Fruit fly (Drosophila melanogaster): ENCODE results near the gene CG6470.

The CG6470 gene

dm6 chrX:18550726-18551125 is 36.1 kb upstream of the CG6470 start:
- no peak for TF ChIP-seq gl (tag; optimal IDR thresholded peaks at IDR 0.05)
- peak; percentile 85 for TF ChIP-seq CG13204 (GFP tag; optimal IDR thresholded peaks at IDR 0.05)
- no peak for TF ChIP-seq CG34367 (tag; optimal IDR thresholded peaks at IDR 0.05)
- TF ChIP-seq rn (GFP tag; IDR thresholded peaks at IDR 0.05), result no peak

- TF ChIP-seq EcR (GFP tag; optimal IDR thresholded peaks at IDR 0.05) (no peak), CG32121 (GFP tag; IDR thresholded peaks at IDR 0.05) (no peak), CG12605 (GFP tag; IDR thresholded peaks at IDR 0.05) (no peak), CG9948 (tag; optimal IDR thresholded peaks at IDR 0.05) (no peak), CG4496 (GFP tag; IDR thresholded peaks at IDR 0.05) (no peak), CG10348 (GFP tag; IDR thresholded peaks at IDR 0.05) (no peak), Pif1B (GFP tag; optimal IDR thresholded peaks at IDR 0.05) (no peak), Snoo (tag; optimal IDR thresholded peaks at IDR 0.05) (no peak), Pif1A (GFP tag; optimal IDR thresholded peaks at IDR 0.05) (no peak), Ets98B (GFP tag; IDR thresholded peaks at IDR 0.05) (no peak), gl (tag; optimal IDR thresholded peaks at IDR 0.05) (no peak), CG8159 (tag; optimal IDR thresholded peaks at IDR 0.05) (no peak), D1 (tag; optimal IDR thresholded peaks at IDR 0.05) (no peak), CG15710 (tag; optimal IDR thresholded peaks at IDR 0.05) (no peak), fd96Ca (GFP tag; IDR thresholded peaks at IDR 0.05) (no peak), CG13204 (GFP tag; optimal IDR thresholded peaks at IDR 0.05) (no peak)
Measured at dm6 chrX:18547707-18548106, 33.0 kb upstream of the CG6470 start.

DNA sequence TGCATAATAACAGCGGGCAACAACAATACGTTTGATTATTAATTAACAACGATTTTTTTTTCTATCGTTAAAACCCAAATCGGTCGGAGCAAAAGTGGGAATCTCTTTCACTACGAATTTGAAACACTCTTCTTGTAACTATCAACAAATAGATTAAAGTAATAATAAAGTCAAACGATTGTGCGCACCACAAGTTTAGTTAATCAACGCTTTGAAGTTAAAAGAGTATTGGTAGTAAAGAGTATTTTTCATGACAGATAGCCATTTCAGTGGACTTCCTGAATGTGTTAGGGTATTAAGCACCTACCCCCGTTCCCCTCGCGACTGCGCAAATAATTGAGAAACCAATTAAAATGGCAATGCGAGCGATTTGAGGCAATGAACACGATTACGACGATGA is 32.1 kb upstream of the CG6470 start:
- peak; percentile 37 for TF ChIP-seq CG17806 (tag; optimal IDR thresholded peaks at IDR 0.05)
- peak; percentile 41 for TF ChIP-seq CG34367 (tag; optimal IDR thresholded peaks at IDR 0.05)
- TF ChIP-seq Pif1B (GFP tag; optimal IDR thresholded peaks at IDR 0.05), result peak; percentile 29
- peak; percentile 94 for TF ChIP-seq fd96Ca (GFP tag; IDR thresholded peaks at IDR 0.05)
- no peak for TF ChIP-seq EcR (GFP tag; optimal IDR thresholded peaks at IDR 0.05)
- peak; percentile 94 for TF ChIP-seq CG4496 (GFP tag; IDR thresholded peaks at IDR 0.05)
- peak; percentile 91 for TF ChIP-seq Ets98B (GFP tag; IDR thresholded peaks at IDR 0.05)
- TF ChIP-seq CG12605 (GFP tag; IDR thresholded peaks at IDR 0.05), result peak; percentile 63
- peak; percentile 57 for TF ChIP-seq CG8301 (tag; optimal IDR thresholded peaks at IDR 0.05)
- peak; percentile 29 for TF ChIP-seq CG8159 (tag; optimal IDR thresholded peaks at IDR 0.05)
- TF ChIP-seq CG10348 (GFP tag; IDR thresholded peaks at IDR 0.05), result peak; percentile 59; the same call in 1 of the 2 replicates
- peak; percentile 81 for TF ChIP-seq rn (GFP tag; IDR thresholded peaks at IDR 0.05)
- TF ChIP-seq Pif1A (GFP tag; optimal IDR thresholded peaks at IDR 0.05), result peak; percentile 59
- TF ChIP-seq D1 (tag; optimal IDR thresholded peaks at IDR 0.05), result no peak
- TF ChIP-seq CG32121 (GFP tag; IDR thresholded peaks at IDR 0.05), result peak; percentile 92
- TF ChIP-seq CG15710 (tag; optimal IDR thresholded peaks at IDR 0.05), result peak; percentile 39
- TF ChIP-seq CG14655 (GFP tag; optimal IDR thresholded peaks at IDR 0.05), result peak; percentile 56
- TF ChIP-seq gl (tag; optimal IDR thresholded peaks at IDR 0.05), result no peak
- TF ChIP-seq Snoo (tag; optimal IDR thresholded peaks at IDR 0.05), result peak; percentile 23
- TF ChIP-seq CG9948 (tag; optimal IDR thresholded peaks at IDR 0.05), result peak; percentile 40
- TF ChIP-seq CG13204 (GFP tag; optimal IDR thresholded peaks at IDR 0.05), result no peak

dm6 chrX:18545157-18545556 is 30.5 kb upstream of the CG6470 start:
- no peak for TF ChIP-seq CG12605 (GFP tag; IDR thresholded peaks at IDR 0.05)

- TF ChIP-seq EcR (GFP tag; optimal IDR thresholded peaks at IDR 0.05), result no peak
- no peak for TF ChIP-seq CG8301 (tag; optimal IDR thresholded peaks at IDR 0.05)
- peak; percentile 64 for TF ChIP-seq Pif1A (GFP tag; optimal IDR thresholded peaks at IDR 0.05)
- TF ChIP-seq CG10348 (GFP tag; IDR thresholded peaks at IDR 0.05), result no peak
- TF ChIP-seq D1 (tag; optimal IDR thresholded peaks at IDR 0.05), result no peak
- TF ChIP-seq Ets98B (GFP tag; IDR thresholded peaks at IDR 0.05), result no peak
- no peak for TF ChIP-seq CG32121 (GFP tag; IDR thresholded peaks at IDR 0.05)
- TF ChIP-seq Snoo (tag; optimal IDR thresholded peaks at IDR 0.05), result no peak
- peak; percentile 62 for TF ChIP-seq CG34367 (tag; optimal IDR thresholded peaks at IDR 0.05)
- TF ChIP-seq CG17806 (tag; optimal IDR thresholded peaks at IDR 0.05), result peak; percentile 58
- TF ChIP-seq rn (GFP tag; IDR thresholded peaks at IDR 0.05), result no peak
- TF ChIP-seq CG9948 (tag; optimal IDR thresholded peaks at IDR 0.05), result peak; percentile 61
- peak; percentile 39 for TF ChIP-seq CG14655 (GFP tag; optimal IDR thresholded peaks at IDR 0.05)
- TF ChIP-seq gl (tag; optimal IDR thresholded peaks at IDR 0.05), result peak; percentile 76
- TF ChIP-seq CG4496 (GFP tag; IDR thresholded peaks at IDR 0.05), result 0 out of 3 replicates have a peak, but pooled peaks have one; percentile 16
- TF ChIP-seq CG13204 (GFP tag; optimal IDR thresholded peaks at IDR 0.05), result peak; percentile 64
- TF ChIP-seq Pif1B (GFP tag; optimal IDR thresholded peaks at IDR 0.05), result peak; percentile 55
- peak; percentile 66 for TF ChIP-seq CG15710 (tag; optimal IDR thresholded peaks at IDR 0.05)
- TF ChIP-seq CG8159 (tag; optimal IDR thresholded peaks at IDR 0.05), result peak; percentile 70
- peak; percentile 18; the same call in 1 of the 2 replicates for TF ChIP-seq CG12605 (GFP tag; IDR thresholded peaks at IDR 0.05)
- no peak for TF ChIP-seq fd96Ca (GFP tag; IDR thresholded peaks at IDR 0.05)
Measured at dm6 chrX:18544732-18545131, 30.1 kb upstream of the CG6470 start.

DNA sequence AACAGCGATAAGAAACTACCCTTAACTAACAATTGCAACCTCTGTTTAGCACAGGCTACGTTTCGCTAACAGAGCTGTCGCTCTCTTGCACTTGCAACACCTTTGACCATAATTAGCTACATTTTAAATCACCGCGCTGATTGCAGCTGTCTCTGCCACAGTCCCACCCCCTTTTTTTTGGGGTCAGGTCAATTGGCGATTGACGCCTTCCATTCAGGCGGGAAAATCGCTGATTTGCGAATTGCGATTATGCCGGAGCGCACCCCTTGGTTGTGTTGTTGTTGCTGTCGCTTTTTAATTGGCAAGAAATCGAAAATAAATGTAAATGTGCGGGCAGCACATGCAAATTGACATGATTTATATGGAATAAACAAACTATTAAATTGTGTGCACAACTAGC is 28.7 kb upstream of the CG6470 start:
- no peak for TF ChIP-seq CG32121 (GFP tag; IDR thresholded peaks at IDR 0.05)
- no peak for TF ChIP-seq CG14655 (GFP tag; optimal IDR thresholded peaks at IDR 0.05)
- no peak for TF ChIP-seq CG8301 (tag; optimal IDR thresholded peaks at IDR 0.05)
- TF ChIP-seq fd96Ca (GFP tag; IDR thresholded peaks at IDR 0.05), result no peak
- no peak for TF ChIP-seq Pif1B (GFP tag; optimal IDR thresholded peaks at IDR 0.05)
- TF ChIP-seq CG9948 (tag; optimal IDR thresholded peaks at IDR 0.05), result no peak
- no peak for TF ChIP-seq Snoo (tag; optimal IDR thresholded peaks at IDR 0.05)
- no peak for TF ChIP-seq CG13204 (GFP tag; optimal IDR thresholded peaks at IDR 0.05)
- TF ChIP-seq CG17806 (tag; optimal IDR thresholded peaks at IDR 0.05), result no peak
- no peak for TF ChIP-seq Pif1A (GFP tag; optimal IDR thresholded peaks at IDR 0.05)
- no peak for TF ChIP-seq CG8159 (tag; optimal IDR thresholded peaks at IDR 0.05)
- TF ChIP-seq Ets98B (GFP tag; IDR thresholded peaks at IDR 0.05), result no peak
- TF ChIP-seq gl (tag; optimal IDR thresholded peaks at IDR 0.05), result no peak
- no peak for TF ChIP-seq CG12605 (GFP tag; IDR thresholded peaks at IDR 0.05)
- no peak for TF ChIP-seq CG10348 (GFP tag; IDR thresholded peaks at IDR 0.05)
- no peak for TF ChIP-seq CG4496 (GFP tag; IDR thresholded peaks at IDR 0.05)
- no peak for TF ChIP-seq CG34367 (tag; optimal IDR thresholded peaks at IDR 0.05)
